Worm (Caenorhabditis elegans) whole organism, L2 larva: ENCODE data around the gene lgc-15.

Experiments
- ama-1 ChIP-seq: fragments of 150-350 bp; optimal IDR thresholded peaks from 2 replicates; lab custom pipeline; 2018; ENCODE audit warnings: inconsistent platforms
- ceh-82 ChIP-seq: fragments of 150-350 bp; optimal IDR thresholded peaks from 2 replicates; lab custom pipeline; 2014; ENCODE audit warnings: missing biosample characterization, missing genetic modification characterization
- egl-27 ChIP-seq: sonication (generic microtip); optimal IDR thresholded peaks from 3 replicates; lab custom pipeline; 2017; ENCODE audit warnings: missing biosample characterization, missing genetic modification reagents, missing genetic modification characterization
- elt-1 ChIP-seq: fragments of 150-350 bp; optimal IDR thresholded peaks from 2 replicates; lab custom pipeline; 2014; ENCODE audit warnings: missing biosample characterization, missing genetic modification characterization
- elt-3 ChIP-seq: sonication (generic microtip); optimal IDR thresholded peaks from 2 replicates; lab custom pipeline; 2017; ENCODE audit warnings: missing biosample characterization, missing genetic modification characterization
- nhr-12 ChIP-seq: fragments of 150-350 bp; optimal IDR thresholded peaks from 2 replicates; lab custom pipeline; 2014; ENCODE audit warnings: missing biosample characterization, missing genetic modification characterization
- nhr-129 ChIP-seq: fragments of 150-350 bp; optimal IDR thresholded peaks from 2 replicates; lab custom pipeline; 2014; ENCODE audit warnings: missing biosample characterization, missing genetic modification characterization
- nhr-77 ChIP-seq: fragments of 150-350 bp; optimal IDR thresholded peaks from 2 replicates; lab custom pipeline; 2014; ENCODE audit warnings: missing biosample characterization, missing genetic modification characterization
- snpc-4 ChIP-seq: fragments of 150-350 bp; optimal IDR thresholded peaks from 2 replicates; lab custom pipeline; 2014; ENCODE audit warnings: missing biosample characterization, missing genetic modification characterization
- zag-1 ChIP-seq: fragments of 150-350 bp; optimal IDR thresholded peaks from 2 replicates; lab custom pipeline; 2014; ENCODE audit warnings: missing biosample characterization, missing genetic modification characterization

ce11 chrX:12164047-12164446, 49.9 kb downstream of the lgc-15 start:
- no peak for TF ChIP-seq nhr-12
- no peak for TF ChIP-seq elt-3 (tag; lab: Kevin White, UChicago)
- TF ChIP-seq nhr-129 (tag; lab: Kevin White, UChicago), result no peak
- no peak for TF ChIP-seq elt-1
- no peak for TF ChIP-seq ceh-82 (tag; lab: Kevin White, UChicago)
- no peak for TF ChIP-seq zag-1 (tag; lab: Kevin White, UChicago)
- TF ChIP-seq snpc-4 (tag; lab: Kevin White, UChicago), result no peak
- no peak for TF ChIP-seq ama-1
- no peak for TF ChIP-seq nhr-77 (tag; lab: Kevin White, UChicago)
- no peak for TF ChIP-seq egl-27
